Worm (Caenorhabditis elegans) whole organism, L4 larva: ENCODE results near the gene K03H1.7.

ENCODE experiments used
- dmd-8 ChIP-seq: fragments of 200-800 bp; sonication (Bioruptor generic); IDR thresholded peaks from 2 replicates; pipeline ENCODE4 v1.3.6; 2022; ENCODE audit warnings: missing genetic modification characterization, missing compliant biosample characterization
- dve-1 ChIP-seq: sonication (generic microtip); optimal IDR thresholded peaks from 2 replicates; lab custom pipeline; 2017; ENCODE audit warnings: antibody characterized with exemption, mild to moderate bottlenecking, missing genetic modification characterization, missing compliant biosample characterization; ENCODE audit not compliant: insufficient read depth
- jun-1 ChIP-seq: fragments of 150-350 bp; optimal IDR thresholded peaks from 2 replicates; lab custom pipeline; 2014; ENCODE audit warnings: missing biosample characterization, missing genetic modification reagents, missing genetic modification characterization
- mes-2 ChIP-seq: sonication (generic microtip); optimal IDR thresholded peaks from 2 replicates; lab custom pipeline; 2016; ENCODE audit warnings: missing genotype, mild to moderate bottlenecking, missing genetic modification characterization, missing compliant biosample characterization; ENCODE audit not compliant: poor library complexity, severe bottlenecking
- pha-4 ChIP-seq, 2 experiments: fragments of 150-350 bp in 1 of 2; fragments of 200-800 bp in 1 of 2; sonication (Bioruptor generic) in 1 of 2; IDR thresholded peaks in 1 of 2; optimal IDR thresholded peaks in 1 of 2; 2 replicates each; pipeline versions ENCODE4 v1.3.6 to Lab custom; 2014 to 2022; ENCODE audit warnings: missing genetic modification characterization in 2 of 2, missing genetic modification reagents in 2 of 2, missing biosample characterization in 1 of 2, missing compliant biosample characterization in 1 of 2
- snpc-4 ChIP-seq: fragments of 150-350 bp; optimal IDR thresholded peaks from 2 replicates; lab custom pipeline; 2014; ENCODE audit warnings: missing biosample characterization, missing genetic modification characterization

ce11 chrIII:9946806-9947419, at the start of gene K03H1.7:
- TF ChIP-seq snpc-4 (tag; lab: Kevin White, UChicago) (no peak), jun-1 (no peak), dve-1 (tag; lab: Kevin White, UChicago) (no peak), pha-4 (GFP tag; IDR thresholded peaks at IDR 0.05; lab: Robert Waterston, UW) (no peak), pha-4 (tag; optimal IDR thresholded peaks at IDR 0.05; lab: Kevin White, UChicago) (no peak), dmd-8 (GFP tag; lab: Robert Waterston, UW) (no peak), mes-2 (peak; percentile 23)
